Comparison of ENCODE assay signal across 4 worm cellular contexts in genomic region chrX:15496927-15497605, ce11.
TF ChIP-seq lines count a peak whose summit lies in the region.

suox-1 (plus strand) TSS chrX:15497555.

TF ChIP-seq in whole organism, L1 larva, 84 proteins besides CTCF, POLR2A, EP300 and RAD21 (continued from another document):
- TF ChIP-seq nhr-47 (tag; optimal IDR thresholded peaks at IDR 0.05; lab: Kevin White, UChicago), result peak; percentile 4
- TF ChIP-seq dsc-1 (tag; optimal IDR thresholded peaks at IDR 0.05; lab: Kevin White, UChicago), result no peak
- TF ChIP-seq egl-27 (tag; optimal IDR thresholded peaks at IDR 0.05; lab: Kevin White, UChicago), result no peak
- TF ChIP-seq pqm-1 (tag; optimal IDR thresholded peaks at IDR 0.05; lab: Kevin White, UChicago), result no peak
- TF ChIP-seq nhr-85 (tag; lab: Kevin White, UChicago), result peak; percentile 92
- TF ChIP-seq elt-3 (tag; optimal IDR thresholded peaks at IDR 0.05; lab: Kevin White, UChicago), result peak in 1 of 6 experiments; percentile 42
- peak in 1 of 2 experiments; percentile 57 for TF ChIP-seq lin-35 (GFP tag; optimal IDR thresholded peaks at IDR 0.05; lab: Kevin White, UChicago)
- no peak for TF ChIP-seq zag-1 (tag; optimal IDR thresholded peaks at IDR 0.05; lab: Kevin White, UChicago)

TF ChIP-seq in whole organism, L2 larva, 48 proteins besides CTCF, POLR2A, EP300 and RAD21 (continued from another document):
- TF ChIP-seq nhr-129 (tag; optimal IDR thresholded peaks at IDR 0.05; lab: Kevin White, UChicago), result peak; percentile 33
- TF ChIP-seq nhr-11 (tag; optimal IDR thresholded peaks at IDR 0.05; lab: Kevin White, UChicago), result no peak
- TF ChIP-seq sma-9 (GFP tag; optimal IDR thresholded peaks at IDR 0.05; lab: Kevin White, UChicago), result peak; percentile 55
- TF ChIP-seq sma-9 (tag; optimal IDR thresholded peaks at IDR 0.05; lab: Kevin White, UChicago), result no peak
- TF ChIP-seq mdl-1 (tag; optimal IDR thresholded peaks at IDR 0.05; lab: Kevin White, UChicago), result peak in 1 of 2 experiments; percentile 72
- no peak for TF ChIP-seq nhr-6 (tag; optimal IDR thresholded peaks at IDR 0.05; lab: Kevin White, UChicago)
TF ChIP-seq in whole organism, L2 larva: peak in this region for 10.

TF ChIP-seq in whole organism, L3 larva, 47 proteins besides CTCF, POLR2A, EP300 and RAD21 (continued from another document):
- TF ChIP-seq unc-62 (GFP tag; optimal IDR thresholded peaks at IDR 0.05; lab: Kevin White, UChicago), result no peak
- TF ChIP-seq ceh-16 (tag; optimal IDR thresholded peaks at IDR 0.05; lab: Kevin White, UChicago), result no peak
- peak; percentile 48 for TF ChIP-seq ama-1 (optimal IDR thresholded peaks at IDR 0.05; lab: Kevin White, UChicago)
- TF ChIP-seq ceh-28 (tag; optimal IDR thresholded peaks at IDR 0.05; lab: Kevin White, UChicago), result no peak
- TF ChIP-seq elt-1 (tag; optimal IDR thresholded peaks at IDR 0.05; lab: Kevin White, UChicago), result no peak

TF ChIP-seq in whole organism, L4 larva, 104 proteins besides CTCF, POLR2A, EP300 and RAD21 (continued from another document):
- TF ChIP-seq spr-1 (tag; optimal IDR thresholded peaks at IDR 0.05; lab: Kevin White, UChicago) (no peak), duxl-1 (tag; optimal IDR thresholded peaks at IDR 0.05; lab: Kevin White, UChicago; ENCODE audit: poor library complexity) (no peak), spr-3 (GFP tag; optimal IDR thresholded peaks at IDR 0.05; lab: Kevin White, UChicago) (no peak), nhr-77 (tag; optimal IDR thresholded peaks at IDR 0.05; lab: Kevin White, UChicago) (peak; percentile 42), mxl-3 (GFP tag; optimal IDR thresholded peaks at IDR 0.05; lab: Kevin White, UChicago) (peak; percentile 18), hlh-11 (tag; optimal IDR thresholded peaks at IDR 0.05; lab: Kevin White, UChicago) (peak; percentile 74), sdz-12 (GFP tag; optimal IDR thresholded peaks at IDR 0.05; lab: Kevin White, UChicago) (no peak), ceh-32 (tag; optimal IDR thresholded peaks at IDR 0.05; lab: Kevin White, UChicago; ENCODE audit: poor library complexity) (no peak), nhr-102 (tag; optimal IDR thresholded peaks at IDR 0.05; lab: Kevin White, UChicago) (peak; percentile 17), daf-12 (tag; optimal IDR thresholded peaks at IDR 0.05; lab: Kevin White, UChicago) (no peak), lir-3 (tag; optimal IDR thresholded peaks at IDR 0.05; lab: Kevin White, UChicago) (no peak), ctbp-1 (GFP tag; IDR thresholded peaks at IDR 0.05; lab: Robert Waterston, UW) (no peak), nhr-42 (GFP tag; IDR thresholded peaks at IDR 0.05; lab: Robert Waterston, UW) (no peak), dve-1 (tag; optimal IDR thresholded peaks at IDR 0.05; lab: Kevin White, UChicago; ENCODE audit: insufficient read depth) (peak; percentile 72), lim-7 (GFP tag; IDR thresholded peaks at IDR 0.05; lab: Robert Waterston, UW) (no peak), ZK546.5 (tag; optimal IDR thresholded peaks at IDR 0.05; lab: Kevin White, UChicago) (no peak), rbr-2 (tag; optimal IDR thresholded peaks at IDR 0.05; lab: Kevin White, UChicago) (no peak), madf-9 (GFP tag; conservative IDR thresholded peaks at IDR 0.05; lab: Robert Waterston, UW) (no peak), T26A8.4 (GFP tag; IDR thresholded peaks at IDR 0.05; lab: Robert Waterston, UW) (no peak), vab-7 (GFP tag; IDR thresholded peaks at IDR 0.05; lab: Robert Waterston, UW) (no peak), snpc-4 (tag; optimal IDR thresholded peaks at IDR 0.05; lab: Kevin White, UChicago) (no peak), nhr-6 (tag; optimal IDR thresholded peaks at IDR 0.05; lab: Kevin White, UChicago) (no peak), daf-19 (GFP tag; conservative IDR thresholded peaks at IDR 0.05; lab: Robert Waterston, UW) (no peak), lin-39 (tag; optimal IDR thresholded peaks at IDR 0.05; lab: Kevin White, UChicago) (no peak), ceh-28 (tag; optimal IDR thresholded peaks at IDR 0.05; lab: Kevin White, UChicago) (peak; percentile 3), R02D3.7 (tag; optimal IDR thresholded peaks at IDR 0.05; lab: Kevin White, UChicago) (no peak), fos-1 (tag; optimal IDR thresholded peaks at IDR 0.05; lab: Kevin White, UChicago) (no peak), F26F4.8 (GFP tag; conservative IDR thresholded peaks at IDR 0.05; lab: Robert Waterston, UW) (no peak), zip-2 (tag; optimal IDR thresholded peaks at IDR 0.05; lab: Kevin White, UChicago) (no peak), jun-1 (tag; optimal IDR thresholded peaks at IDR 0.05; lab: Kevin White, UChicago) (no peak), egl-43 (GFP tag; IDR thresholded peaks at IDR 0.05; lab: Robert Waterston, UW) (no peak), nhr-111 (GFP tag; optimal IDR thresholded peaks at IDR 0.05; lab: Kevin White, UChicago) (no peak), ceh-20 (GFP tag; IDR thresholded peaks at IDR 0.05; lab: Robert Waterston, UW) (peak; percentile 43; the same call in 1 of the 2 replicates), lin-15B (tag; optimal IDR thresholded peaks at IDR 0.05; lab: Kevin White, UChicago) (no peak), lin-1 (GFP tag; IDR thresholded peaks at IDR 0.05; lab: Robert Waterston, UW) (0 out of 2 replicates have a peak, but pooled peaks have one; percentile 11), mes-2 (tag; optimal IDR thresholded peaks at IDR 0.05; lab: Kevin White, UChicago; ENCODE audit: poor library complexity, severe bottlenecking) (no peak), aly-2 (tag; optimal IDR thresholded peaks at IDR 0.05; lab: Kevin White, UChicago) (no peak), skn-1 (tag; optimal IDR thresholded peaks at IDR 0.05; lab: Kevin White, UChicago) (no peak), nhr-76 (tag; optimal IDR thresholded peaks at IDR 0.05; lab: Kevin White, UChicago) (no peak), madf-5 (GFP tag; IDR thresholded peaks at IDR 0.05; lab: Robert Waterston, UW) (no peak), dmd-9 (GFP tag; IDR thresholded peaks at IDR 0.05; lab: Robert Waterston, UW) (no peak), F37D6.2 (tag; optimal IDR thresholded peaks at IDR 0.05; lab: Kevin White, UChicago) (no peak), mdt-29 (GFP tag; IDR thresholded peaks at IDR 0.05; lab: Robert Waterston, UW) (no peak), saeg-2 (GFP tag; IDR thresholded peaks at IDR 0.05; lab: Robert Waterston, UW) (no peak), lsy-2 (tag; optimal IDR thresholded peaks at IDR 0.05; lab: Kevin White, UChicago) (peak in 1 of 2 experiments; percentile 44), ceh-82 (tag; optimal IDR thresholded peaks at IDR 0.05; lab: Kevin White, UChicago) (no peak), nhr-48 (tag; optimal IDR thresholded peaks at IDR 0.05; lab: Kevin White, UChicago) (no peak), Y105C5A.15 (GFP tag; IDR thresholded peaks at IDR 0.05; lab: Robert Waterston, UW) (no peak), hmg-1.1 (GFP tag; IDR thresholded peaks at IDR 0.05; lab: Robert Waterston, UW) (no peak), mdl-1 (tag; optimal IDR thresholded peaks at IDR 0.05; lab: Kevin White, UChicago) (peak; percentile 23 to 89), nhr-11 (tag; optimal IDR thresholded peaks at IDR 0.05; lab: Kevin White, UChicago) (no peak), set-16 (GFP tag; IDR thresholded peaks at IDR 0.05; lab: Robert Waterston, UW) (no peak), ceh-62 (tag; optimal IDR thresholded peaks at IDR 0.05; lab: Kevin White, UChicago) (no peak), nhr-41 (GFP tag; IDR thresholded peaks at IDR 0.05; lab: Robert Waterston, UW) (no peak), F49E8.2 (tag; optimal IDR thresholded peaks at IDR 0.05; lab: Kevin White, UChicago; ENCODE audit: borderline replicate concordance) (no peak), Y75B8A.6 (GFP tag; IDR thresholded peaks at IDR 0.05; lab: Robert Waterston, UW) (no peak), aha-1 (tag; lab: Kevin White, UChicago) (peak; percentile 78), nhr-28 (tag; optimal IDR thresholded peaks at IDR 0.05; lab: Kevin White, UChicago) (peak; percentile 12), zip-11 (GFP tag; IDR thresholded peaks at IDR 0.05; lab: Robert Waterston, UW) (no peak), zfp-2 (tag; optimal IDR thresholded peaks at IDR 0.05; lab: Kevin White, UChicago) (no peak), gei-8 (GFP tag; optimal IDR thresholded peaks at IDR 0.05; lab: Kevin White, UChicago) (no peak), ceh-44 (GFP tag; IDR thresholded peaks at IDR 0.05; lab: Robert Waterston, UW) (no peak), lin-13 (GFP tag; optimal IDR thresholded peaks at IDR 0.05; lab: Kevin White, UChicago) (no peak), hif-1 (tag; optimal IDR thresholded peaks at IDR 0.05; lab: Kevin White, UChicago) (no peak), lin-38 (GFP tag; IDR thresholded peaks at IDR 0.05; lab: Robert Waterston, UW) (no peak), F10B5.3 (tag; optimal IDR thresholded peaks at IDR 0.05; lab: Kevin White, UChicago) (no peak), mep-1 (tag; optimal IDR thresholded peaks at IDR 0.05; lab: Kevin White, UChicago) (no peak), tag-97 (GFP tag; IDR thresholded peaks at IDR 0.05; lab: Robert Waterston, UW) (no peak), Y5F2A.4 (GFP tag; optimal IDR thresholded peaks at IDR 0.05; lab: Kevin White, UChicago) (no peak), unc-62 (GFP tag; optimal IDR thresholded peaks at IDR 0.05 in 1 of 2; lab: Kevin White, UChicago) (peak in 1 of 2 experiments; percentile 81), unc-62 (tag; optimal IDR thresholded peaks at IDR 0.05; lab: Kevin White, UChicago) (no peak), cey-2 (tag; optimal IDR thresholded peaks at IDR 0.05; lab: Kevin White, UChicago; ENCODE audit: borderline replicate concordance, insufficient read depth) (no peak), mxl-2 (GFP tag; conservative IDR thresholded peaks at IDR 0.05; lab: Robert Waterston, UW) (no peak), arid-1 (GFP tag; conservative IDR thresholded peaks at IDR 0.05; lab: Robert Waterston, UW) (no peak), unc-130 (GFP tag; optimal IDR thresholded peaks at IDR 0.05; lab: Kevin White, UChicago) (no peak), egl-27 (tag; optimal IDR thresholded peaks at IDR 0.05; lab: Kevin White, UChicago) (no peak), nhr-25 (tag; optimal IDR thresholded peaks at IDR 0.05; lab: Kevin White, UChicago; ENCODE audit: borderline replicate concordance, insufficient read depth) (no peak), D1046.2 (GFP tag; IDR thresholded peaks at IDR 0.05; lab: Robert Waterston, UW) (no peak), lin-29 (GFP tag; IDR thresholded peaks at IDR 0.05; lab: Robert Waterston, UW) (no peak), pqm-1 (tag; optimal IDR thresholded peaks at IDR 0.05; lab: Kevin White, UChicago) (no peak), F44E2.7 (GFP tag; IDR thresholded peaks at IDR 0.05; lab: Robert Waterston, UW) (no peak), nhr-237 (tag; optimal IDR thresholded peaks at IDR 0.05; lab: Kevin White, UChicago) (no peak), attf-4 (tag; optimal IDR thresholded peaks at IDR 0.05; lab: Kevin White, UChicago) (no peak), zag-1 (tag; optimal IDR thresholded peaks at IDR 0.05; lab: Kevin White, UChicago) (no peak), daf-16 (GFP tag; optimal IDR thresholded peaks at IDR 0.05; lab: Kevin White, UChicago) (no peak), daf-16 (tag; optimal IDR thresholded peaks at IDR 0.05; lab: Kevin White, UChicago) (peak; percentile 65), dpl-1 (GFP tag; optimal IDR thresholded peaks at IDR 0.05; lab: Kevin White, UChicago) (no peak), ztf-7 (tag; optimal IDR thresholded peaks at IDR 0.05; lab: Kevin White, UChicago) (no peak), T20F7.1 (GFP tag; optimal IDR thresholded peaks at IDR 0.05; lab: Kevin White, UChicago) (no peak)
